Fruit fly (Drosophila melanogaster): Measurements from ENCODE around the gene Saf-B.

DNA sequence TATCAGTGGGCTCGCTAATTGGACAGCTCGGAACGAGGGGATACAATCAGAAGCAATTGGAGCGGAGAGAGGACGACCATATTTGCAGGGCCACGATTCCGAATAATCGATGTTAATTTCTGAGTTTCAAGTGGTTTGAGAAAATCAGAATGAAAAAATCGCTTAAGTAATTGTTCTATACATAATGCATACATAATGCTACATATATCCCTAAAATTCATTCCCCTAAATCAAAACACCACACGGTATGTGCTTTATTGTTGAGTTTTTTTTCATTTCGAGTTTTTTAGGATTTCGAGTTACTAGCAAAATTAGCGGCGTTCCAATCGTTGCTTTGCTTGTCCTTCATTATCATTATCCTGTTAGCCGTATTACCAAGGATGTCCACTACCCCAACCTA, 8.3 kb downstream of the Saf-B start, which contains the start of gene niki:
- TF ChIP-seq br (GFP tag; optimal IDR thresholded peaks at IDR 0.05) (no peak), Hr78 (GFP tag; optimal IDR thresholded peaks at IDR 0.05) (no peak), pan (optimal IDR thresholded peaks at IDR 0.05) (no peak), h (GFP tag; optimal IDR thresholded peaks at IDR 0.05) (no peak), HLH106 (tag; optimal IDR thresholded peaks at IDR 0.05) (no peak)
